Comparison of ENCODE assay signal across 5 fruit fly cellular contexts in the genomic region with DNA sequence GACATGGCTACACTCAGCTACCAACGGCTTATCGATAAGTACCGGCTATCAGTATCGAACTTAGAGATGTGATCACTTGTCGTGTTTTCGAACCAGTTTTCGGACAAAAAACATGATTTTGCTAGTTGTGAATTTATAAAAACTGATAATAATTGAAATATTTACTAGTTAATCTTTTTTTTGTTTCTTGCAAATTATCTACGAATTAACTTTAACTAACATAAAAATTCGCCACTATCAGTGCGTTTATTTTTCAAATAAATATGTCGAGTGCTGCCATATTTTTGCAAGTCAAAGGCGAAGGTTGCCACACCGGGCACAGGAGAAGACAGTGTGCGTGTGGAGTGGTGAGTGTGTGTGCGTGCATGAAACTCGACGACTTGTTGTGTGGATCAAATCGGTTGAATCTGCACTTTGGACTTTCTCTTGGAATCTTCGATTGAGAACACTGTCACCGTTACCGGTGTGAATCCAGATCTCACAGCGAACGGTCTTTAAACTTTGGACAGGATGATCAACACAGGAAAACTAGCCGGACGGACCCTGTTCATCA.
TF ChIP-seq lines count a peak whose summit lies in the region.

A gene (plus strand): TSS at position 349 of the 553 bp plus-strand sequence.

- peak; percentile 46 for TF ChIP-seq CTCF in whole organism, embryonic (GFP tag; optimal IDR thresholded peaks at IDR 0.05; lab: Kevin White, UChicago)

TF ChIP-seq in whole organism, adult, 20 proteins besides CTCF, POLR2A, EP300 and RAD21 (continues in another document):
- TF ChIP-seq bab1 (GFP tag; optimal IDR thresholded peaks at IDR 0.05; lab: Kevin White, UChicago): peak; percentile 37
- peak; percentile 62 for TF ChIP-seq toe (GFP tag; optimal IDR thresholded peaks at IDR 0.05; lab: Kevin White, UChicago)
- TF ChIP-seq CG12768 (GFP tag; optimal IDR thresholded peaks at IDR 0.05; lab: Kevin White, UChicago): peak; percentile 92
- TF ChIP-seq CG7101 (tag; optimal IDR thresholded peaks at IDR 0.05; lab: Kevin White, UChicago): no peak
- peak; percentile 46 for TF ChIP-seq Mnt (GFP tag; optimal IDR thresholded peaks at IDR 0.05; lab: Kevin White, UChicago)
- TF ChIP-seq Clk (GFP tag; optimal IDR thresholded peaks at IDR 0.05; lab: Kevin White, UChicago): peak; percentile 33
- peak; percentile 57 for TF ChIP-seq Hr96 (GFP tag; optimal IDR thresholded peaks at IDR 0.05; lab: Kevin White, UChicago)
- TF ChIP-seq cic (GFP tag; optimal IDR thresholded peaks at IDR 0.05; lab: Kevin White, UChicago): no peak
- TF ChIP-seq CG11617 (GFP tag; optimal IDR thresholded peaks at IDR 0.05; lab: Kevin White, UChicago): peak; percentile 76
- peak; percentile 43 for TF ChIP-seq tj (GFP tag; optimal IDR thresholded peaks at IDR 0.05; lab: Kevin White, UChicago)
- TF ChIP-seq pad (GFP tag; optimal IDR thresholded peaks at IDR 0.05; lab: Kevin White, UChicago): peak; percentile 41
- peak; percentile 41 for TF ChIP-seq ovo (GFP tag; optimal IDR thresholded peaks at IDR 0.05; lab: Kevin White, UChicago)
- TF ChIP-seq CG33017 (tag; optimal IDR thresholded peaks at IDR 0.05; lab: Kevin White, UChicago): peak; percentile 30
- peak; percentile 46 for TF ChIP-seq CG14711 (tag; optimal IDR thresholded peaks at IDR 0.05; lab: Kevin White, UChicago)
- TF ChIP-seq Crg-1 (GFP tag; optimal IDR thresholded peaks at IDR 0.05; lab: Kevin White, UChicago): peak; percentile 72
- peak; percentile 22 for TF ChIP-seq CG7045 (GFP tag; optimal IDR thresholded peaks at IDR 0.05; lab: Kevin White, UChicago)

TF ChIP-seq in whole organism, embryonic, 481 proteins besides CTCF, POLR2A, EP300 and RAD21 (continues in another document):
- TF ChIP-seq pzg (GFP tag; optimal IDR thresholded peaks at IDR 0.05; lab: Kevin White, UChicago): peak; percentile 71
- TF ChIP-seq CG5180 (GFP tag; optimal IDR thresholded peaks at IDR 0.05; lab: Kevin White, UChicago): peak; percentile 45
- TF ChIP-seq HLH4C (GFP tag; IDR thresholded peaks at IDR 0.05; lab: Robert Waterston, UW; ENCODE audit: partially characterized antibody): peak; percentile 85
- no peak for TF ChIP-seq eyg (GFP tag; optimal IDR thresholded peaks at IDR 0.05; lab: Kevin White, UChicago)
- peak; percentile 99 for TF ChIP-seq nom (GFP tag; optimal IDR thresholded peaks at IDR 0.05; lab: Kevin White, UChicago)
- no peak for TF ChIP-seq slou (GFP tag; optimal IDR thresholded peaks at IDR 0.05; lab: Kevin White, UChicago)
- TF ChIP-seq cwo (GFP tag; optimal IDR thresholded peaks at IDR 0.05; lab: Kevin White, UChicago): no peak
- TF ChIP-seq Xrp1 (GFP tag; IDR thresholded peaks at IDR 0.05; lab: Robert Waterston, UW): no peak
- TF ChIP-seq gem (tag; optimal IDR thresholded peaks at IDR 0.05; lab: Kevin White, UChicago): no peak
- TF ChIP-seq pnt (GFP tag; optimal IDR thresholded peaks at IDR 0.05; lab: Kevin White, UChicago): no peak
- peak in 1 of 2 experiments; percentile 21 for TF ChIP-seq crp (GFP tag; optimal IDR thresholded peaks at IDR 0.05; lab: Kevin White, UChicago)
- no peak for TF ChIP-seq CG7839 (tag; optimal IDR thresholded peaks at IDR 0.05; lab: Kevin White, UChicago)
- TF ChIP-seq Doc3 (GFP tag; IDR thresholded peaks at IDR 0.05; lab: Robert Waterston, UW; ENCODE audit: partially characterized antibody): peak; percentile 39; the same call in 2 of the 3 replicates
- TF ChIP-seq stc (GFP tag; IDR thresholded peaks at IDR 0.05; lab: Robert Waterston, UW): no peak
- TF ChIP-seq onecut (GFP tag; IDR thresholded peaks at IDR 0.05; lab: Robert Waterston, UW): no peak
- no peak for TF ChIP-seq ERR (GFP tag; optimal IDR thresholded peaks at IDR 0.05; lab: Kevin White, UChicago)
- TF ChIP-seq CG13287 (GFP tag; IDR thresholded peaks at IDR 0.05; lab: Robert Waterston, UW; ENCODE audit: partially characterized antibody): peak; percentile 60

TF ChIP-seq in whole organism, prepupa, 60 proteins besides CTCF, POLR2A, EP300 and RAD21 (continues in another document):
- TF ChIP-seq Hr39 (GFP tag; optimal IDR thresholded peaks at IDR 0.05; lab: Kevin White, UChicago) (peak; percentile 27), Hr4 (GFP tag; optimal IDR thresholded peaks at IDR 0.05; lab: Kevin White, UChicago) (peak; percentile 47), esn (GFP tag; optimal IDR thresholded peaks at IDR 0.05; lab: Kevin White, UChicago) (no peak), Sox14 (GFP tag; optimal IDR thresholded peaks at IDR 0.05; lab: Kevin White, UChicago) (peak; percentile 50), lz (GFP tag; optimal IDR thresholded peaks at IDR 0.05; lab: Kevin White, UChicago) (peak; percentile 38), CG3032 (tag; optimal IDR thresholded peaks at IDR 0.05; lab: Kevin White, UChicago) (no peak), CG4318 (GFP tag; optimal IDR thresholded peaks at IDR 0.05; lab: Kevin White, UChicago) (no peak), CG11902 (GFP tag; optimal IDR thresholded peaks at IDR 0.05; lab: Kevin White, UChicago) (no peak), Eip93F (GFP tag; optimal IDR thresholded peaks at IDR 0.05; lab: Kevin White, UChicago) (peak; percentile 26), Hr38 (GFP tag; optimal IDR thresholded peaks at IDR 0.05; lab: Kevin White, UChicago) (no peak), CG8632 (GFP tag; optimal IDR thresholded peaks at IDR 0.05; lab: Kevin White, UChicago) (no peak), CG32006 (GFP tag; optimal IDR thresholded peaks at IDR 0.05; lab: Kevin White, UChicago) (peak; percentile 56), ss (GFP tag; optimal IDR thresholded peaks at IDR 0.05; lab: Kevin White, UChicago) (peak; percentile 94 to 97), CG11762 (GFP tag; optimal IDR thresholded peaks at IDR 0.05; lab: Kevin White, UChicago; ENCODE audit: insufficient read depth) (peak; percentile 73), vri (GFP tag; optimal IDR thresholded peaks at IDR 0.05; lab: Kevin White, UChicago) (no peak), CG6808 (GFP tag; optimal IDR thresholded peaks at IDR 0.05; lab: Kevin White, UChicago) (peak; percentile 93), CG6276 (GFP tag; optimal IDR thresholded peaks at IDR 0.05; lab: Kevin White, UChicago) (peak; percentile 97), Sox102F (GFP tag; optimal IDR thresholded peaks at IDR 0.05; lab: Kevin White, UChicago) (peak; percentile 48)

TF ChIP-seq in whole organism, pupa, 21 proteins besides CTCF, POLR2A, EP300 and RAD21 (continues in another document):
- TF ChIP-seq CG13204 (GFP tag; optimal IDR thresholded peaks at IDR 0.05; lab: Kevin White, UChicago) (peak; percentile 91), CG17806 (tag; optimal IDR thresholded peaks at IDR 0.05; lab: Kevin White, UChicago) (peak; percentile 71), Snoo (tag; optimal IDR thresholded peaks at IDR 0.05; lab: Kevin White, UChicago) (no peak), fd96Ca (GFP tag; IDR thresholded peaks at IDR 0.05; lab: Robert Waterston, UW) (peak; percentile 27; the same call in 1 of the 3 replicates), CG34367 (tag; optimal IDR thresholded peaks at IDR 0.05; lab: Kevin White, UChicago) (peak; percentile 74), D1 (tag; optimal IDR thresholded peaks at IDR 0.05; lab: Kevin White, UChicago) (no peak), CG32121 (GFP tag; IDR thresholded peaks at IDR 0.05; lab: Robert Waterston, UW) (peak; percentile 50; the same call in 1 of the 2 replicates), gl (tag; optimal IDR thresholded peaks at IDR 0.05; lab: Kevin White, UChicago) (peak; percentile 98), CG8159 (tag; optimal IDR thresholded peaks at IDR 0.05; lab: Kevin White, UChicago) (peak; percentile 61), rn (GFP tag; IDR thresholded peaks at IDR 0.05; lab: Robert Waterston, UW) (no peak), CG4496 (GFP tag; IDR thresholded peaks at IDR 0.05; lab: Robert Waterston, UW) (peak; percentile 32; the same call in 2 of the 3 replicates), Ets98B (GFP tag; IDR thresholded peaks at IDR 0.05; lab: Robert Waterston, UW) (peak; percentile 46), Pif1A (GFP tag; optimal IDR thresholded peaks at IDR 0.05; lab: Kevin White, UChicago) (peak; percentile 84), CG9948 (tag; optimal IDR thresholded peaks at IDR 0.05; lab: Kevin White, UChicago) (no peak), CG14655 (GFP tag; optimal IDR thresholded peaks at IDR 0.05; lab: Kevin White, UChicago) (peak; percentile 87), CG8301 (tag; optimal IDR thresholded peaks at IDR 0.05; lab: Kevin White, UChicago) (peak; percentile 83), CG12605 (GFP tag; IDR thresholded peaks at IDR 0.05; lab: Robert Waterston, UW) (peak; percentile 75), EcR (GFP tag; optimal IDR thresholded peaks at IDR 0.05; lab: Kevin White, UChicago) (no peak), CG10348 (GFP tag; IDR thresholded peaks at IDR 0.05; lab: Robert Waterston, UW) (no peak)

TF ChIP-seq in whole organism, wandering third instar larva, 38 proteins besides CTCF, POLR2A, EP300 and RAD21 (continues in another document):
- TF ChIP-seq N (GFP tag; optimal IDR thresholded peaks at IDR 0.05; lab: Kevin White, UChicago): no peak
- TF ChIP-seq usp (GFP tag; optimal IDR thresholded peaks at IDR 0.05; lab: Kevin White, UChicago): no peak
- TF ChIP-seq sage (GFP tag; optimal IDR thresholded peaks at IDR 0.05; lab: Kevin White, UChicago): no peak
- no peak for TF ChIP-seq Rel (GFP tag; optimal IDR thresholded peaks at IDR 0.05; lab: Kevin White, UChicago)
- TF ChIP-seq Rel (tag; optimal IDR thresholded peaks at IDR 0.05; lab: Kevin White, UChicago): no peak
- no peak for TF ChIP-seq CG32264 (GFP tag; optimal IDR thresholded peaks at IDR 0.05; lab: Kevin White, UChicago)
- peak; percentile 37 for TF ChIP-seq rgr (GFP tag; optimal IDR thresholded peaks at IDR 0.05; lab: Kevin White, UChicago)
- TF ChIP-seq Hr78 (GFP tag; optimal IDR thresholded peaks at IDR 0.05; lab: Kevin White, UChicago): no peak
- TF ChIP-seq pan (optimal IDR thresholded peaks at IDR 0.05; lab: Kevin White, UChicago): no peak
- no peak for TF ChIP-seq psq (GFP tag; optimal IDR thresholded peaks at IDR 0.05; lab: Kevin White, UChicago)
- TF ChIP-seq lola (GFP tag; optimal IDR thresholded peaks at IDR 0.05; lab: Kevin White, UChicago): no peak
- peak; percentile 38 for TF ChIP-seq sv (GFP tag; optimal IDR thresholded peaks at IDR 0.05; lab: Kevin White, UChicago)
- TF ChIP-seq Myc (optimal IDR thresholded peaks at IDR 0.05; lab: Kevin White, UChicago): peak; percentile 45
- TF ChIP-seq Jra (GFP tag; optimal IDR thresholded peaks at IDR 0.05; lab: Kevin White, UChicago): no peak
- no peak for TF ChIP-seq CG9705 (GFP tag; optimal IDR thresholded peaks at IDR 0.05; lab: Kevin White, UChicago)
- no peak for TF ChIP-seq Abd-B (GFP tag; optimal IDR thresholded peaks at IDR 0.05; lab: Kevin White, UChicago)
- TF ChIP-seq dl (GFP tag; optimal IDR thresholded peaks at IDR 0.05; lab: Kevin White, UChicago; ENCODE audit: insufficient read depth in 1 of 2, partially characterized antibody in 2 of 2): no peak
- peak in 1 of 2 experiments; percentile 51 for TF ChIP-seq foxo (GFP tag; optimal IDR thresholded peaks at IDR 0.05; lab: Kevin White, UChicago)
- no peak for TF ChIP-seq woc (GFP tag; optimal IDR thresholded peaks at IDR 0.05; lab: Kevin White, UChicago)
- TF ChIP-seq ey (GFP tag; optimal IDR thresholded peaks at IDR 0.05; lab: Kevin White, UChicago): peak; percentile 61
- TF ChIP-seq dmrt93B (GFP tag; optimal IDR thresholded peaks at IDR 0.05; lab: Kevin White, UChicago): no peak
- TF ChIP-seq h (GFP tag; optimal IDR thresholded peaks at IDR 0.05; lab: Kevin White, UChicago): peak; percentile 67
